Fruit fly (Drosophila melanogaster) whole organism, embryonic: ENCODE results near the gene CG10383.

Experiments
- Atf-2 ChIP-seq: fragments of 200-800 bp; sonication (Bioruptor generic); optimal IDR thresholded peaks from 2 replicates; lab custom pipeline; 2016; ENCODE audit warnings: missing biosample characterization, missing genetic modification characterization
- Awh ChIP-seq: fragments of 200-800 bp; sonication (Bioruptor generic); IDR thresholded peaks from 2 replicates; pipeline ENCODE4, ENCODE4 v1.3.6; 2022; ENCODE audit warnings: missing biosample characterization, missing genetic modification characterization
- Bgb ChIP-seq: fragments of 200-800 bp; sonication (Bioruptor generic); IDR thresholded peaks from 2 replicates; pipeline ENCODE4 v1.3.6; 2022; ENCODE audit warnings: missing biosample characterization, missing genetic modification characterization; ENCODE audit not compliant: partially characterized antibody
- CG10431 ChIP-seq: fragments of 200-800 bp; sonication (Bioruptor generic); optimal IDR thresholded peaks from 3 replicates; lab custom pipeline; 2018; ENCODE audit warnings: missing biosample characterization, mild to moderate bottlenecking, missing genetic modification characterization
- CG10565 ChIP-seq: fragments of 200-800 bp; sonication (Bioruptor generic); optimal IDR thresholded peaks from 3 replicates; lab custom pipeline; 2016; ENCODE audit warnings: missing biosample characterization, mild to moderate bottlenecking, missing genetic modification characterization
- CG1233 ChIP-seq: fragments of 200-800 bp; sonication (Bioruptor generic); optimal IDR thresholded peaks from 4 replicates; lab custom pipeline; 2018; ENCODE audit warnings: missing biosample characterization, mild to moderate bottlenecking, missing genetic modification characterization
- CG12391 ChIP-seq: fragments of 200-800 bp; sonication (Bioruptor generic); optimal IDR thresholded peaks from 3 replicates; lab custom pipeline; 2018; ENCODE audit warnings: missing biosample characterization, mild to moderate bottlenecking, missing genetic modification characterization, moderate library complexity
- CG12659 ChIP-seq: fragments of 200-800 bp; sonication (Bioruptor generic); optimal IDR thresholded peaks from 3 replicates; lab custom pipeline; 2017; ENCODE audit warnings: mild to moderate bottlenecking, missing biosample characterization, missing genetic modification reagents, missing genetic modification characterization
- CG12744 ChIP-seq: fragments of 200-800 bp; sonication (Bioruptor generic); optimal IDR thresholded peaks from 2 replicates; lab custom pipeline; 2016; ENCODE audit warnings: missing biosample characterization, missing genetic modification characterization
- CG13287 ChIP-seq: fragments of 200-800 bp; sonication (Bioruptor generic); IDR thresholded peaks from 2 replicates; pipeline ENCODE4 v1.3.6; 2022; ENCODE audit warnings: missing biosample characterization, missing genetic modification characterization; ENCODE audit not compliant: partially characterized antibody
- CG14050 ChIP-seq: fragments of 200-800 bp; sonication (Bioruptor generic); IDR thresholded peaks from 3 replicates; pipeline ENCODE4 v1.3.6; 2022; ENCODE audit warnings: missing biosample characterization, missing genetic modification characterization
- CG17568 ChIP-seq: fragments of 200-800 bp; sonication (Bioruptor generic); optimal IDR thresholded peaks from 2 replicates; lab custom pipeline; 2018; ENCODE audit warnings: missing biosample characterization, mild to moderate bottlenecking, missing genetic modification characterization, moderate library complexity
- CG30403 ChIP-seq: fragments of 200-800 bp; sonication (Bioruptor generic); optimal IDR thresholded peaks from 3 replicates; lab custom pipeline; 2016; ENCODE audit warnings: missing biosample characterization, missing genetic modification characterization
- CG32532 ChIP-seq: fragments of 200-800 bp; sonication (Bioruptor generic); IDR thresholded peaks from 2 replicates; pipeline ENCODE4 v1.3.6; 2022; ENCODE audit warnings: missing biosample characterization, missing genetic modification characterization
- CG34376 ChIP-seq: fragments of 200-800 bp; sonication (Bioruptor generic); optimal IDR thresholded peaks from 2 replicates; lab custom pipeline; 2018; ENCODE audit warnings: missing biosample characterization, mild to moderate bottlenecking, missing genetic modification characterization
- CG4707 ChIP-seq: fragments of 200-800 bp; sonication (Bioruptor generic); optimal IDR thresholded peaks from 2 replicates; lab custom pipeline; 2018; ENCODE audit warnings: missing biosample characterization, mild to moderate bottlenecking, missing genetic modification characterization, moderate library complexity
- CG8290 ChIP-seq, 3 experiments: fragments of 200-800 bp; sonication (Bioruptor generic); optimal IDR thresholded peaks; 2 replicates each; lab custom pipeline; 2016 to 2019; ENCODE audit warnings: missing biosample characterization in 3 of 3, missing genetic modification characterization in 3 of 3, mild to moderate bottlenecking in 2 of 3, moderate library complexity in 1 of 3
- CG8944 ChIP-seq: fragments of 200-800 bp; sonication (Bioruptor generic); optimal IDR thresholded peaks from 3 replicates; lab custom pipeline; 2016; ENCODE audit warnings: missing biosample characterization, missing genetic modification characterization
- CG9932 ChIP-seq: fragments of 200-800 bp; sonication (Bioruptor generic); IDR thresholded peaks from 2 replicates; pipeline ENCODE4 v1.3.6; 2022; ENCODE audit warnings: missing biosample characterization, missing genetic modification characterization
- Dip3 ChIP-seq: fragments of 200-800 bp; sonication (Bioruptor generic); optimal IDR thresholded peaks from 3 replicates; lab custom pipeline; 2016; ENCODE audit warnings: missing biosample characterization, missing genetic modification characterization
- Ets65A ChIP-seq: fragments of 200-800 bp; sonication (Bioruptor generic); peaks from one replicate; lab custom pipeline; 2016; ENCODE audit warnings: missing biosample characterization, missing genetic modification characterization
- HLH3B ChIP-seq: fragments of 200-800 bp; sonication (Bioruptor generic); IDR thresholded peaks from 2 replicates; pipeline ENCODE4 v1.3.6; 2022; ENCODE audit warnings: missing biosample characterization, missing genetic modification characterization
- HLHmδ ChIP-seq: fragments of 200-800 bp; sonication (Bioruptor generic); optimal IDR thresholded peaks from 2 replicates; lab custom pipeline; 2018; ENCODE audit warnings: missing biosample characterization, mild to moderate bottlenecking, missing genetic modification characterization, moderate library complexity
- HmgZ ChIP-seq: fragments of 200-800 bp; sonication (Bioruptor generic); optimal IDR thresholded peaks from 2 replicates; lab custom pipeline; 2018; ENCODE audit warnings: missing biosample characterization, mild to moderate bottlenecking, missing genetic modification characterization
- Hmr ChIP-seq: fragments of 200-800 bp; sonication (Bioruptor generic); optimal IDR thresholded peaks from 3 replicates; lab custom pipeline; 2017; ENCODE audit warnings: mild to moderate bottlenecking, missing biosample characterization, missing genetic modification reagents, missing genetic modification characterization
- Hr78 ChIP-seq, 2 experiments: fragments of 200-800 bp in 1 of 2; fragments of >200 bp in 1 of 2; sonication (Bioruptor generic) in 1 of 2; optimal IDR thresholded peaks; 2 replicates each; lab custom pipeline; 2017 to 2019; ENCODE audit warnings: missing biosample characterization in 2 of 2, missing genetic modification characterization in 2 of 2, mild to moderate bottlenecking in 1 of 2, moderate library complexity in 1 of 2
- Meics ChIP-seq: fragments of 200-800 bp; sonication (Bioruptor generic); optimal IDR thresholded peaks from 2 replicates; lab custom pipeline; 2017; ENCODE audit warnings: missing biosample characterization, mild to moderate bottlenecking, missing genetic modification characterization
- Myb ChIP-seq: fragments of 200-800 bp; sonication (Bioruptor generic); optimal IDR thresholded peaks from 2 replicates; lab custom pipeline; 2016; ENCODE audit warnings: missing biosample characterization, missing genetic modification characterization
- NC2α ChIP-seq: fragments of 200-800 bp; sonication (Bioruptor generic); optimal IDR thresholded peaks from 2 replicates; lab custom pipeline; 2016; ENCODE audit warnings: missing biosample characterization, missing genetic modification characterization
- Nf-YA ChIP-seq: fragments of 200-800 bp; sonication (Bioruptor generic); IDR thresholded peaks from 2 replicates; pipeline ENCODE4 v1.3.6; 2022; ENCODE audit warnings: missing biosample characterization, missing genetic modification characterization
- Optix ChIP-seq: fragments of 200-800 bp; sonication (Bioruptor generic); IDR thresholded peaks from 3 replicates; pipeline ENCODE4 v1.3.6; 2022; ENCODE audit warnings: missing biosample characterization, missing genetic modification characterization
- Rfx ChIP-seq: fragments of 200-800 bp; sonication (Bioruptor generic); IDR thresholded peaks from 2 replicates; pipeline ENCODE4 v1.3.6; 2022; ENCODE audit warnings: missing biosample characterization, missing genetic modification characterization
- Trl ChIP-seq, 3 experiments: fragments of >200 bp in 2 of 3; fragments of 200-800 bp in 1 of 3; sonication (Bioruptor generic) in 1 of 3; optimal IDR thresholded peaks; 2 replicates in 1 of 3; 3 replicates in 2 of 3; lab custom pipeline; 2016 to 2017; ENCODE audit warnings: missing biosample characterization in 1 of 3, missing genetic modification characterization in 1 of 3
- bab2 ChIP-seq: fragments of 200-800 bp; sonication (Bioruptor generic); optimal IDR thresholded peaks from 2 replicates; lab custom pipeline; 2016; ENCODE audit warnings: missing biosample characterization, missing genetic modification characterization
- bbx ChIP-seq: fragments of 200-800 bp; sonication (Bioruptor generic); IDR thresholded peaks from 2 replicates; pipeline ENCODE4 v1.3.6; 2022; ENCODE audit warnings: missing biosample characterization, missing genetic modification characterization; ENCODE audit not compliant: partially characterized antibody
- cas ChIP-seq: fragments of 200-800 bp; sonication (Bioruptor generic); IDR thresholded peaks from 2 replicates; pipeline ENCODE4 v1.3.6; 2022; ENCODE audit warnings: missing biosample characterization, missing genetic modification characterization
- chinmo ChIP-seq: fragments of 200-800 bp; sonication (Bioruptor generic); IDR thresholded peaks from 4 replicates; pipeline ENCODE4 v1.3.6; 2022; ENCODE audit warnings: missing biosample characterization, missing genetic modification characterization; ENCODE audit not compliant: partially characterized antibody
- disco-r ChIP-seq: fragments of 200-800 bp; sonication (Bioruptor generic); optimal IDR thresholded peaks from 2 replicates; lab custom pipeline; 2016; ENCODE audit warnings: missing biosample characterization, missing genetic modification characterization
- dmrt11E ChIP-seq: fragments of 200-800 bp; sonication (Bioruptor generic); optimal IDR thresholded peaks from 3 replicates; lab custom pipeline; 2018; ENCODE audit warnings: missing biosample characterization, mild to moderate bottlenecking, missing genetic modification characterization, moderate library complexity
- fd102C ChIP-seq: fragments of 200-800 bp; sonication (Bioruptor generic); optimal IDR thresholded peaks from 2 replicates; lab custom pipeline; 2018; ENCODE audit warnings: missing biosample characterization, mild to moderate bottlenecking, missing genetic modification characterization, moderate library complexity
- nmo ChIP-seq: fragments of 200-800 bp; sonication (Bioruptor generic); optimal IDR thresholded peaks from 2 replicates; lab custom pipeline; 2018; ENCODE audit warnings: missing biosample characterization, mild to moderate bottlenecking, missing genetic modification characterization, moderate library complexity
- pum ChIP-seq: fragments of 200-800 bp; sonication (Bioruptor generic); optimal IDR thresholded peaks from 2 replicates; lab custom pipeline; 2016; ENCODE audit warnings: missing biosample characterization, missing genetic modification characterization
- sisA ChIP-seq: fragments of 200-800 bp; sonication (Bioruptor generic); IDR thresholded peaks from 2 replicates; pipeline ENCODE4 v1.3.6; 2022; ENCODE audit warnings: missing biosample characterization, missing genetic modification characterization
- slp2 ChIP-seq: fragments of 200-800 bp; sonication (Bioruptor generic); optimal IDR thresholded peaks from 2 replicates; lab custom pipeline; 2016; ENCODE audit warnings: missing biosample characterization, missing genetic modification characterization
- so ChIP-seq: fragments of 200-800 bp; sonication (Bioruptor generic); IDR thresholded peaks from 3 replicates; pipeline ENCODE4 v1.3.6; 2022; ENCODE audit warnings: missing biosample characterization, missing genetic modification characterization
- sob ChIP-seq: fragments of 200-800 bp; sonication (Bioruptor generic); IDR thresholded peaks from 2 replicates; pipeline ENCODE4 v1.3.6; 2022; ENCODE audit warnings: missing biosample characterization, missing genetic modification characterization
- stwl ChIP-seq: fragments of 200-800 bp; sonication (Bioruptor generic); optimal IDR thresholded peaks from 3 replicates; lab custom pipeline; 2018; ENCODE audit warnings: missing biosample characterization, mild to moderate bottlenecking, missing genetic modification characterization, moderate library complexity
- tgo ChIP-seq: fragments of 200-800 bp; sonication (Bioruptor generic); IDR thresholded peaks from 3 replicates; pipeline ENCODE4 v1.3.6; 2022; ENCODE audit warnings: missing biosample characterization, missing genetic modification characterization

Gene CG10383

dm6 chr2L:18665952-18666606 lies 29.3 kb downstream of the CG10383 start:
- TF ChIP-seq Hmr (GFP tag; lab: Kevin White, UChicago), result peak; percentile 61
- TF ChIP-seq fd102C, result no peak
- peak; percentile 29 for TF ChIP-seq disco-r
- TF ChIP-seq CG10565 (GFP tag; lab: Kevin White, UChicago), result no peak
- no peak for TF ChIP-seq CG10431
- peak; percentile 53 for TF ChIP-seq nmo (GFP tag; lab: Kevin White, UChicago)
- TF ChIP-seq CG30403 (GFP tag; lab: Kevin White, UChicago), result peak; percentile 60
- peak; percentile 96 for TF ChIP-seq stwl
- TF ChIP-seq Hr78 (GFP tag; optimal IDR thresholded peaks at IDR 0.05; lab: Kevin White, UChicago), result no peak
- peak; percentile 33; the same call in 1 of the 3 replicates for TF ChIP-seq CG14050 (GFP tag; lab: Robert Waterston, UW)
- TF ChIP-seq Nf-YA (GFP tag; lab: Robert Waterston, UW), result no peak
- TF ChIP-seq Myb (GFP tag; lab: Kevin White, UChicago), result peak; percentile 85
- TF ChIP-seq Awh (GFP tag; lab: Robert Waterston, UW), result peak; percentile 34; the same call in 1 of the 2 replicates
- TF ChIP-seq HLH3B (GFP tag; lab: Robert Waterston, UW), result peak; percentile 28; the same call in 1 of the 2 replicates
- peak; percentile 43 for TF ChIP-seq bab2 (GFP tag; lab: Kevin White, UChicago)
- TF ChIP-seq Atf-2 (GFP tag; lab: Kevin White, UChicago), result peak; percentile 4
- peak; percentile 28; the same call in 1 of the 2 replicates for TF ChIP-seq sob (GFP tag; lab: Robert Waterston, UW)
- TF ChIP-seq so (GFP tag; lab: Robert Waterston, UW), result no peak
- TF ChIP-seq CG9932 (GFP tag; lab: Robert Waterston, UW), result peak; percentile 73
- TF ChIP-seq Optix (GFP tag; lab: Robert Waterston, UW), result peak; percentile 50; the same call in 1 of the 3 replicates
- TF ChIP-seq CG12391 (tag; lab: Kevin White, UChicago), result peak; percentile 17
- no peak for TF ChIP-seq CG17568 (GFP tag; lab: Kevin White, UChicago)
- TF ChIP-seq CG34376 (GFP tag; lab: Kevin White, UChicago), result no peak
- peak; percentile 49 for TF ChIP-seq sisA (GFP tag; lab: Robert Waterston, UW)
- peak; percentile 65 for TF ChIP-seq Bgb (GFP tag; lab: Robert Waterston, UW)
- TF ChIP-seq Dip3 (GFP tag; lab: Kevin White, UChicago), result peak; percentile 26
- peak; percentile 80 for TF ChIP-seq Rfx (GFP tag; lab: Robert Waterston, UW)
- TF ChIP-seq CG8290 (GFP tag; optimal IDR thresholded peaks at IDR 0.05; lab: Kevin White, UChicago), result peak; percentile 56
- TF ChIP-seq CG8290 (tag; optimal IDR thresholded peaks at IDR 0.05; lab: Kevin White, UChicago), result no peak
- peak; percentile 2 for TF ChIP-seq dmrt11E
- TF ChIP-seq CG12744 (GFP tag; lab: Kevin White, UChicago), result peak; percentile 21
- no peak for TF ChIP-seq CG1233 (GFP tag; lab: Kevin White, UChicago)
- peak; percentile 49 for TF ChIP-seq Meics
- peak; percentile 40; the same call in 1 of the 2 replicates for TF ChIP-seq CG13287 (GFP tag; lab: Robert Waterston, UW)
- TF ChIP-seq slp2, result peak; percentile 6
- peak; percentile 38 for TF ChIP-seq CG12659 (GFP tag; lab: Kevin White, UChicago)
- TF ChIP-seq CG32532 (GFP tag; lab: Robert Waterston, UW), result peak; percentile 85
- TF ChIP-seq NC2α (GFP tag; lab: Kevin White, UChicago), result peak; percentile 58
- TF ChIP-seq pum, result peak; percentile 22
- 0 out of 2 replicates have a peak, but pooled peaks have one; percentile 51 for TF ChIP-seq bbx (GFP tag; lab: Robert Waterston, UW)
- TF ChIP-seq Trl (optimal IDR thresholded peaks at IDR 0.05; lab: Kevin White, UChicago), result no peak
- TF ChIP-seq Trl (GFP tag; optimal IDR thresholded peaks at IDR 0.05; lab: Kevin White, UChicago), result peak; percentile 45
- TF ChIP-seq HmgZ (tag; lab: Kevin White, UChicago), result peak; percentile 70
- TF ChIP-seq CG8944, result peak; percentile 20
- TF ChIP-seq CG4707 (GFP tag; lab: Kevin White, UChicago), result peak; percentile 21
- TF ChIP-seq Ets65A, result peak; percentile 92
- no peak for TF ChIP-seq cas (GFP tag; lab: Robert Waterston, UW)
- TF ChIP-seq tgo (GFP tag; lab: Robert Waterston, UW), result peak; percentile 50
- no peak for TF ChIP-seq HLHmδ (GFP tag; lab: Kevin White, UChicago)
- TF ChIP-seq chinmo, result 0 out of 4 replicates have a peak, but pooled peaks have one; percentile 48
